Fruit fly (Drosophila melanogaster): ENCODE measurements around the gene CG43373.
A peak's percentile ranks its signal among the peaks of the same experiment; 100 is the strongest.

Gene CG43373

DNA sequence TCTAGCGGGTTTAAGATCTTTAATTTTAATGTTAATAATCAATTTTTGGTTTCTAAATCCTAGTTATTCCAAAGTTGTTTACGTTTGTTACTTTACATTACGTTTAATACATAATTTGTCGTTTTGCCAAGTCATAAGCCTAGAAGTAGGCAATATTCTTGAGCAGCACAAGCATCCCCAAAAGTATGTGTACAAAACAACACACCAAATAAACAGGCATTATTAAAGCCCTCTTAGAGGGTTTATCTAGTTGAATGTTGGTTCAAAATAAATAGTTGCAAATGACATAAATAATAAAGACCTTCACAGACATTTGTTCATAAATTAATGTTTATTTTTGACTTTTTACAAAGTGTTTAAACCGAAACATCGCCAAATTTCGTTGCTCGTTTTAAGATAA is 73.1 kb downstream of the CG43373 start:
- TF ChIP-seq Mio (GFP tag; optimal IDR thresholded peaks at IDR 0.05) (no peak), Myc (optimal IDR thresholded peaks at IDR 0.05) (peak; percentile 84), woc (GFP tag; optimal IDR thresholded peaks at IDR 0.05) (no peak), N (GFP tag; optimal IDR thresholded peaks at IDR 0.05) (peak; percentile 91), Vsx2 (GFP tag; optimal IDR thresholded peaks at IDR 0.05; ENCODE audit: partially characterized antibody) (peak; percentile 71)

DNA sequence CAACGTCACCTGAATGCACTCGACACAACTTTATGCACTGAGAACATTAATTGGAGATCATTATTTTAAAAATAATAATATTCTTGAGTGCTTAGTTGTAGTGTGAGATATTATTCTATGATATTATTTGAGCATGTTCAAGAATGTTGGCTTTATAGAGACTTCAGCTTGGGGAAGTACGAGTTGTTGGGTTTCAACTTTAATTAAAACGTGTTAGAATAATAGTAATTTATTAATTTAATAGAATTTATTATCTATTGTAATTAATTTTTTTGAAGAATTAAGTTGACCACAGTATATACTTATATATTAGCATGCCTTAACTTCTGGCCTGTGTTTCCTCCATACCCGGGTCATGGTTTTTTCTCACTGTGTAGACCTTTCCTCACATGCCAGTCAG is 79.3 kb downstream of the CG43373 start:
- TF ChIP-seq Hnf4 (GFP tag; optimal IDR thresholded peaks at IDR 0.05) (no peak), brk (GFP tag; optimal IDR thresholded peaks at IDR 0.05) (no peak), Dif (GFP tag; optimal IDR thresholded peaks at IDR 0.05; ENCODE audit: partially characterized antibody) (no peak), usp (GFP tag; optimal IDR thresholded peaks at IDR 0.05) (no peak), Mio (GFP tag; optimal IDR thresholded peaks at IDR 0.05) (no peak), jim (GFP tag; optimal IDR thresholded peaks at IDR 0.05) (no peak), Abd-B (GFP tag; optimal IDR thresholded peaks at IDR 0.05) (no peak), GATAd (GFP tag; optimal IDR thresholded peaks at IDR 0.05) (no peak), N (GFP tag; optimal IDR thresholded peaks at IDR 0.05) (no peak), br (GFP tag; optimal IDR thresholded peaks at IDR 0.05) (no peak), Hr78 (GFP tag; optimal IDR thresholded peaks at IDR 0.05) (no peak), dmrt93B (GFP tag; optimal IDR thresholded peaks at IDR 0.05) (no peak), Jra (GFP tag; optimal IDR thresholded peaks at IDR 0.05) (no peak), rgr (GFP tag; optimal IDR thresholded peaks at IDR 0.05) (no peak)

DNA sequence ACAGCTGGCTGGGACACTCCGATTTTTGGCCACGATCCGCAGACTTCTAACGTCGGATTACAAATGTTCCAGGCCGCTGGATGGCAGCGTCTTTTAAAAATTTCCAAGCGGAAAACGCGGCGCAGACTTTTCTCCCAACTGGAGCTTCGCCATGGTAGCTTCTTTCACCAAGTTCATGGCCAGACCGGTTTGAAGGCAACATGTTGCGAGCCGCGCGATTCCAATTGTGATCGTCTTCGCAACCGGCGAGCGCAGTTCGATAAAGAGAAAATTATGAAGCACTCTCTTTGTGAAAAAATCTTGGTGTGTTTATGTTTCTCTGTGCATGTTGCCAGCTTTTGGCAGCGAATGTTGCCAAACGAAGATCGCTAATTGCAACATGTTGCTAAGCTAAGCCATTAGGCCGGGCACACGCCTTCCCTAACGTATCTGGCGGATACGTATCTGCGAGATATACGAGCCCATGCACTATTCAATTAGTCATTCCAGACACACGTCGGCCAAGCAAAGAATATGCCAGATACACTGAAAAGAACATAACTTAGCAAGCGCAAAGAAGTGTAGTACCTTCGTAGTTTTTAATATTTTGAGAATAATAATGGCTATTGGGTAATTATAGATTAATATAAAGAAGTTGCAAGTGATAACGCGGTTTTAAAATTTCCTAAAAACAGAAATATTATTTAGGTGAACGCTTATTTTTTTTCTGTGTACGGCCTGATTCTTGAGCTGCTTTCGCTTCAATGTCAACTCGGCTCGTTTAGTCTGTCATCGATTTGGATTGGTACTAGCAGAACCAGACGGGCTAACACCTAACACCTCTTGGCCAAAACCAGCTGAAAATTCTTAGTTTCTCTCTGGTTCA is 91.1 kb downstream of the CG43373 start, which contains the start of gene dsx-c73A:
dsx-c73A (minus strand) TSS at position 72 of the 865 bp plus-strand sequence.
- TF ChIP-seq Hnf4 (GFP tag; optimal IDR thresholded peaks at IDR 0.05) (no peak), Dif (GFP tag; optimal IDR thresholded peaks at IDR 0.05; ENCODE audit: partially characterized antibody) (peak; percentile 4), Myc (optimal IDR thresholded peaks at IDR 0.05) (no peak), sv (GFP tag; optimal IDR thresholded peaks at IDR 0.05) (peak; percentile 10)

DNA sequence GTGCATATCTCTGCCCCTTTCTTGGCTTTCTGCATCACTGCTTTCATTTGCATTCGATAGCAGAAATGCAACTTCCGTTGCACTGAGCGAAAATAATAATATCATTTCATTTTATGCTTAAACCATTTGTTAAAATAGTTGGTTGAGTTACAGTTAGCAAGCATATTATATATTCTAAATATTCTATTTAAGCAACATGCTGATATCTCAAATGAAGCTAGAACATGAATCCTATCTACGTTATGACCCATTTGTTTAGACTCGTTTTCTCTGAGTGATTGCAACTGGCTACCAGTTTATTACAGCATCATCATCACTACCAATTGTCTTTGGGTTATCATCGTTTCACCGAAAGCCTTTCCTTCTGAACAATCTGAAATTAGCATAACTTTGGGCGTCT is 100.5 kb downstream of the CG43373 start:
- TF ChIP-seq Hr78 (GFP tag; optimal IDR thresholded peaks at IDR 0.05) (no peak), tai (GFP tag; optimal IDR thresholded peaks at IDR 0.05) (no peak), h (GFP tag; optimal IDR thresholded peaks at IDR 0.05) (no peak), brk (GFP tag; optimal IDR thresholded peaks at IDR 0.05) (no peak), rgr (GFP tag; optimal IDR thresholded peaks at IDR 0.05) (no peak), Dif (GFP tag; optimal IDR thresholded peaks at IDR 0.05; ENCODE audit: partially characterized antibody) (no peak)

All from whole organism, wandering third instar larva.